Fruit fly (Drosophila melanogaster): ENCODE data around the gene Ubr3.

Ubr3 gene

dm6 chrX:7937588-7938481 lies 2.1 kb downstream of the Ubr3 start (continued):
- peak; percentile 70 for TF ChIP-seq CG15696 (tag; optimal IDR thresholded peaks at IDR 0.05)
- TF ChIP-seq chif (GFP tag; optimal IDR thresholded peaks at IDR 0.05), result peak; percentile 86 to 92
- no peak for TF ChIP-seq aop (GFP tag; IDR thresholded peaks at IDR 0.05)
- TF ChIP-seq usp (GFP tag; optimal IDR thresholded peaks at IDR 0.05), result no peak
- peak; percentile 75; the same call in 2 of the 3 replicates for TF ChIP-seq dysf (GFP tag; IDR thresholded peaks at IDR 0.05)
- no peak for TF ChIP-seq CG42726 (GFP tag; IDR thresholded peaks at IDR 0.05; ENCODE audit: partially characterized antibody)
- TF ChIP-seq tin (GFP tag; optimal IDR thresholded peaks at IDR 0.05), result peak; percentile 82
- TF ChIP-seq HmgZ (tag; optimal IDR thresholded peaks at IDR 0.05), result no peak
- no peak for TF ChIP-seq CG2199 (GFP tag; IDR thresholded peaks at IDR 0.05)
- TF ChIP-seq sim (GFP tag; IDR thresholded peaks at IDR 0.05), result no peak
- TF ChIP-seq wdn (GFP tag; IDR thresholded peaks at IDR 0.05), result 0 out of 2 replicates have a peak, but pooled peaks have one; percentile 36
- TF ChIP-seq NC2β (GFP tag; optimal IDR thresholded peaks at IDR 0.05), result peak; percentile 79
- no peak for TF ChIP-seq mirr (GFP tag; optimal IDR thresholded peaks at IDR 0.05)
- peak; percentile 86 for TF ChIP-seq CG10431 (GFP tag; optimal IDR thresholded peaks at IDR 0.05)
- no peak for TF ChIP-seq CG11247 (GFP tag; IDR thresholded peaks at IDR 0.05)
- TF ChIP-seq CG12744 (GFP tag; optimal IDR thresholded peaks at IDR 0.05), result no peak
- TF ChIP-seq Drgx (GFP tag; IDR thresholded peaks at IDR 0.05), result peak; percentile 82
- TF ChIP-seq CG1529 (GFP tag; optimal IDR thresholded peaks at IDR 0.05), result peak; percentile 85
- peak; percentile 74 for TF ChIP-seq crol (GFP tag; IDR thresholded peaks at IDR 0.05)
- TF ChIP-seq twi (tag; optimal IDR thresholded peaks at IDR 0.05), result peak; percentile 56
- TF ChIP-seq Doc3 (GFP tag; IDR thresholded peaks at IDR 0.05; ENCODE audit: partially characterized antibody), result no peak
- peak; percentile 75 for TF ChIP-seq pros (GFP tag; optimal IDR thresholded peaks at IDR 0.05)
- no peak for TF ChIP-seq knrl (GFP tag; IDR thresholded peaks at IDR 0.05; ENCODE audit: partially characterized antibody)
- no peak for TF ChIP-seq CG13894 (tag; optimal IDR thresholded peaks at IDR 0.05)
- peak; percentile 47; the same call in 1 of the 2 replicates for TF ChIP-seq ap (GFP tag; IDR thresholded peaks at IDR 0.05)
- peak; percentile 2 for TF ChIP-seq zfh2 (GFP tag; optimal IDR thresholded peaks at IDR 0.05)
- no peak for TF ChIP-seq Ravus (GFP tag; IDR thresholded peaks at IDR 0.05)
- peak; percentile 79 for TF ChIP-seq CG12659 (GFP tag; optimal IDR thresholded peaks at IDR 0.05)
- TF ChIP-seq CG32532 (GFP tag; IDR thresholded peaks at IDR 0.05), result 0 out of 2 replicates have a peak, but pooled peaks have one; percentile 52
- TF ChIP-seq lov (optimal IDR thresholded peaks at IDR 0.05), result no peak
- no peak for TF ChIP-seq lov (GFP tag; IDR thresholded peaks at IDR 0.05)
- peak; percentile 80 for TF ChIP-seq CG4328 (GFP tag; optimal IDR thresholded peaks at IDR 0.05)
- TF ChIP-seq bigmax (GFP tag; optimal IDR thresholded peaks at IDR 0.05), result no peak
- peak; percentile 72 for TF ChIP-seq dm (GFP tag; optimal IDR thresholded peaks at IDR 0.05)
- TF ChIP-seq maf-S (GFP tag; optimal IDR thresholded peaks at IDR 0.05), result peak; percentile 57
- TF ChIP-seq CG7271 (tag; optimal IDR thresholded peaks at IDR 0.05), result no peak
- TF ChIP-seq mam (GFP tag; optimal IDR thresholded peaks at IDR 0.05), result peak; percentile 52
- peak; percentile 76 for TF ChIP-seq CG3407 (GFP tag; optimal IDR thresholded peaks at IDR 0.05)
- TF ChIP-seq CG31224 (GFP tag; IDR thresholded peaks at IDR 0.05), result no peak
- TF ChIP-seq seq (GFP tag; IDR thresholded peaks at IDR 0.05), result peak; percentile 57
- no peak for TF ChIP-seq mld (GFP tag; IDR thresholded peaks at IDR 0.05; ENCODE audit: partially characterized antibody)
- TF ChIP-seq sima (GFP tag; optimal IDR thresholded peaks at IDR 0.05), result no peak
- TF ChIP-seq Hand (GFP tag; optimal IDR thresholded peaks at IDR 0.05), result peak; percentile 13
- TF ChIP-seq Fer3 (tag; optimal IDR thresholded peaks at IDR 0.05), result peak; percentile 36
- peak; percentile 70 for TF ChIP-seq CG10543 (GFP tag; optimal IDR thresholded peaks at IDR 0.05)
- 0 out of 2 replicates have a peak, but pooled peaks have one; percentile 29 for TF ChIP-seq CG11696 (GFP tag; IDR thresholded peaks at IDR 0.05)
- TF ChIP-seq Taf1 (GFP tag; IDR thresholded peaks at IDR 0.05), result no peak
- no peak for TF ChIP-seq vnd (GFP tag; IDR thresholded peaks at IDR 0.05; ENCODE audit: partially characterized antibody)
- TF ChIP-seq CG1647 (GFP tag; optimal IDR thresholded peaks at IDR 0.05), result peak; percentile 16

All from whole organism, embryonic.